Worm (Caenorhabditis elegans): Measurements from ENCODE around the gene col-156.

Gene col-156

DNA sequence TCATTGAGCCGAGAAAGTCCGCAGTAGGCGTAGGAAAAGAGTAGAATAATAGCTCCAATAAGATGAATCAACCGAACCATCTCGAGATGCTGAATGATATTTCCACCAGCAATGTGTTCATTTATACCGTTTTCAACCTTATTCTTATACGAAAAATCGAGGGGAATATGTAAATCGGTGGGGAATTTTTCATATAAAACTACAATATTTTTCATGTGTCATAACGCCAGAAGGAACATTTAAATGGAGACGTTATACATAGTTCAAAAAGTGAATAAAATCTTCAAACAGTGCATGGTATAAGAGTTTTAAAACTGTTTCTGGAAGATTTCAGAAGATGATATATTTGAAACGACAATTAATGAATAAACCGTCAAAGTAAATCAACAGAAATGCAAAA is 47.5 kb downstream of the col-156 start, which contains the start of gene nas-19:
Gene nas-19, minus strand, starts transcription at position 101 of the 400 bp plus-strand sequence.
- no peak for TF ChIP-seq Y55F3AM.14 (GFP tag; optimal IDR thresholded peaks at IDR 0.05)
- no peak for TF ChIP-seq mbf-1 (tag; optimal IDR thresholded peaks at IDR 0.05)
- no peak for TF ChIP-seq unc-62 (GFP tag; optimal IDR thresholded peaks at IDR 0.05)
- no peak for TF ChIP-seq zag-1 (tag; optimal IDR thresholded peaks at IDR 0.05)
- TF ChIP-seq sem-4 (tag; optimal IDR thresholded peaks at IDR 0.05): no peak

All from whole organism, L2 larva.